Worm (Caenorhabditis elegans) whole organism, mixed stage, embryonic: Measurements from ENCODE around the gene col-119.

Experiments used
- ceh-83 ChIP-seq: fragments of 200-800 bp; sonication (Bioruptor generic); optimal IDR thresholded peaks from 2 replicates; lab custom pipeline; 2018; ENCODE audit warnings: mild to moderate bottlenecking, missing genetic modification characterization, missing compliant biosample characterization
- ces-1 ChIP-seq: fragments of 150-350 bp; optimal IDR thresholded peaks from 2 replicates; lab custom pipeline; 2014; ENCODE audit warnings: missing biosample characterization, missing genetic modification reagents, missing genetic modification characterization
- elt-3 ChIP-seq: fragments of 150-350 bp; optimal IDR thresholded peaks from 2 replicates; lab custom pipeline; 2014; ENCODE audit warnings: missing biosample characterization, missing genetic modification characterization
- lin-13 ChIP-seq: fragments of 150-350 bp; optimal IDR thresholded peaks from 2 replicates; lab custom pipeline; 2014; ENCODE audit warnings: missing biosample characterization, missing genetic modification characterization
- lin-32 ChIP-seq: fragments of 200-800 bp; sonication (Bioruptor generic); optimal IDR thresholded peaks from 2 replicates; lab custom pipeline; 2018; ENCODE audit warnings: mild to moderate bottlenecking, missing genetic modification characterization, missing compliant biosample characterization
- nhr-237 ChIP-seq: fragments of 150-350 bp; optimal IDR thresholded peaks from 2 replicates; lab custom pipeline; 2014; ENCODE audit warnings: missing biosample characterization, missing genetic modification characterization
- nhr-76 ChIP-seq: sonication (generic microtip); optimal IDR thresholded peaks from 2 replicates; lab custom pipeline; 2017; ENCODE audit warnings: missing biosample characterization, missing genetic modification characterization
- pha-4 ChIP-seq: fragments of 150-350 bp; optimal IDR thresholded peaks from 2 replicates; lab custom pipeline; 2018; ENCODE audit warnings: missing biosample characterization, missing genetic modification reagents, missing genetic modification characterization
- snpc-4 ChIP-seq: fragments of 150-350 bp; optimal IDR thresholded peaks from 2 replicates; lab custom pipeline; 2014; ENCODE audit warnings: missing biosample characterization, missing genetic modification characterization
- unc-62 ChIP-seq: fragments of 150-350 bp; optimal IDR thresholded peaks from 2 replicates; lab custom pipeline; 2014; ENCODE audit warnings: missing biosample characterization, missing genetic modification reagents, missing genetic modification characterization
- ztf-11 ChIP-seq: fragments of 150-350 bp; optimal IDR thresholded peaks from 2 replicates; lab custom pipeline; 2014; ENCODE audit warnings: missing biosample characterization, missing genetic modification characterization

- TF ChIP-seq unc-62 (GFP tag; lab: Kevin White, UChicago) = no peak
- no peak for TF ChIP-seq ztf-11 (tag; lab: Kevin White, UChicago)
- TF ChIP-seq nhr-76 (tag; lab: Kevin White, UChicago) = no peak
- TF ChIP-seq pha-4 (tag; lab: Kevin White, UChicago) = no peak
- TF ChIP-seq snpc-4 = no peak
- no peak for TF ChIP-seq elt-3
- TF ChIP-seq ceh-83 (GFP tag; lab: Kevin White, UChicago) = no peak
- TF ChIP-seq nhr-237 (tag; lab: Kevin White, UChicago) = no peak
- TF ChIP-seq lin-13 (tag; lab: Kevin White, UChicago) = no peak
- TF ChIP-seq lin-32 (GFP tag; lab: Kevin White, UChicago) = no peak
- no peak for TF ChIP-seq ces-1 (GFP tag; lab: Kevin White, UChicago)
Observed at ce11 chrIV:8954126-8954525, 25.5 kb downstream of the col-119 start.
